Worm (Caenorhabditis elegans) whole organism, late embryonic: Measurements from ENCODE around the gene nstp-5.

Experiments used
- F13H6.1 ChIP-seq: sonication (generic microtip); optimal IDR thresholded peaks from 2 replicates; lab custom pipeline; 2016; ENCODE audit warnings: missing genetic modification characterization, missing compliant biosample characterization
- dmd-4 ChIP-seq: sonication (generic microtip); optimal IDR thresholded peaks from 2 replicates; lab custom pipeline; 2016; ENCODE audit warnings: borderline replicate concordance, missing genetic modification characterization, missing compliant biosample characterization
- pqm-1 ChIP-seq: sonication (generic microtip); optimal IDR thresholded peaks from 2 replicates; lab custom pipeline; 2016; ENCODE audit warnings: missing genetic modification characterization, missing compliant biosample characterization

ce11 chrIV:12825304-12825703 is 30.0 kb upstream of the nstp-5 start, which contains the start of gene M02B1.4:
- no peak for TF ChIP-seq F13H6.1 (tag; lab: Kevin White, UChicago)
- no peak for TF ChIP-seq pqm-1 (tag; lab: Kevin White, UChicago)
- TF ChIP-seq dmd-4 (tag; lab: Kevin White, UChicago): no peak
